Worm (Caenorhabditis elegans) whole organism, L4/young adult: ENCODE data around the gene twk-4.

Experiments used
- W03F9.2 ChIP-seq: fragments of 150-350 bp; optimal IDR thresholded peaks from 2 replicates; lab custom pipeline; 2014; ENCODE audit warnings: missing biosample characterization, missing genetic modification characterization
- dao-5 ChIP-seq: sonication (generic microtip); optimal IDR thresholded peaks from 2 replicates; lab custom pipeline; 2016; ENCODE audit warnings: missing genotype, missing genetic modification characterization, moderate library complexity, missing compliant biosample characterization

ce11 chrII:9167730-9168129 is 26.4 kb downstream of the twk-4 start, which contains the start of gene T23G7.3:
- TF ChIP-seq W03F9.2 (tag; lab: Kevin White, UChicago) (no peak), dao-5 (tag; lab: Kevin White, UChicago) (no peak)
